Worm (Caenorhabditis elegans): Measurements from ENCODE around the gene ubc-7.

The ubc-7 gene

DNA sequence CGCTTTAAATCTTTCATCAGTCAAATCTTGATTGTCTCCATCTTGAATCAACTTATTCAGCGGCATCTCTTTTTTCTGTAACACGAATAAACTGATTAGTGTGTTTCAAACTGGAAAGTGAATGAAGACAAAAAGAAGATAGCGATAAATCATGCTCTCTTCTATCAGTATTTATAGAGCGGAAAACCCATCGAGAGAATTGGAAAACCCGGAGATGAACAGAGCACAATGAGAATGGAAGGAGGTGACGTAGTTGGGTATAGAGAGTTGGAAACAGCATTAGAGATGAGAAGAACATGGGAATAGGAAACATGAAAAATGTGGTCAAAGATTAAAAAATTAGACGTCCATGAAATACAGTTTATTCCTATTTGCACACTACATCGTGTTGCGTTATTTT is 38.8 kb downstream of the ubc-7 start, which contains the start of gene acox-1.5 (continued):
- no peak for TF ChIP-seq set-16 (GFP tag; IDR thresholded peaks at IDR 0.05)
- TF ChIP-seq dmd-8 (GFP tag; IDR thresholded peaks at IDR 0.05), result no peak
- no peak for TF ChIP-seq T20F7.1 (GFP tag; optimal IDR thresholded peaks at IDR 0.05)
- TF ChIP-seq daf-12 (tag; optimal IDR thresholded peaks at IDR 0.05), result no peak
- TF ChIP-seq ctbp-1 (GFP tag; IDR thresholded peaks at IDR 0.05), result no peak
- peak in 1 of 2 experiments; percentile 16 for TF ChIP-seq unc-62 (GFP tag; optimal IDR thresholded peaks at IDR 0.05 in 1 of 2)
- no peak for TF ChIP-seq unc-62 (tag; optimal IDR thresholded peaks at IDR 0.05)
- TF ChIP-seq nhr-77 (tag; optimal IDR thresholded peaks at IDR 0.05), result peak; percentile 56

DNA sequence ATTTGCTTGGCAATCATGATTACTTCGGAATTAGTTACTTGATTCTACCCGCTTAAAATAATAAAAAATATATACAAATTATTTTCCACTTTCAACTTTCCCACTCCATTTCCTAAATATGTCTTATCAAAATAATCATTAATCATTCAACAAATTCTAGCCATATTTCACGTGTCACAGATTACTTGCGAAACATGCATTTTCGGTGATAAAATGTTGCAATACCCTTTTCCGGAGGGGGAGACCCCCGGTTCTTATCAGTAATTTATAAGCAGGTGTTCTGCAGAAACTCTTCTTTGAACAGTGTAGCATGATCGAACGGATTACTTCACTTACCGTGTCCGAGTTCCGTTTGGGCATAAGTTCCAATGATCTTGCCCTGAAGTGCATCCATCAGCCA is 40.8 kb downstream of the ubc-7 start:
- TF ChIP-seq madf-9 (GFP tag; conservative IDR thresholded peaks at IDR 0.05), result no peak
- TF ChIP-seq lin-1 (GFP tag; IDR thresholded peaks at IDR 0.05), result peak; percentile 83; the same call in 1 of the 2 replicates
- no peak for TF ChIP-seq daf-16 (GFP tag; optimal IDR thresholded peaks at IDR 0.05)
- TF ChIP-seq daf-16 (tag; optimal IDR thresholded peaks at IDR 0.05), result peak; percentile 46
- TF ChIP-seq dve-1 (tag; optimal IDR thresholded peaks at IDR 0.05; ENCODE audit: insufficient read depth), result peak; percentile 34
- TF ChIP-seq tra-1 (GFP tag; IDR thresholded peaks at IDR 0.05), result peak; percentile 59
- no peak for TF ChIP-seq nhr-76 (tag; optimal IDR thresholded peaks at IDR 0.05)
- TF ChIP-seq pqm-1 (tag; optimal IDR thresholded peaks at IDR 0.05), result peak; percentile 71
- peak; percentile 90 for TF ChIP-seq dmd-6 (GFP tag; IDR thresholded peaks at IDR 0.05)
- no peak for TF ChIP-seq ZK337.2 (GFP tag; IDR thresholded peaks at IDR 0.05)
- peak; percentile 64 for TF ChIP-seq nhr-77 (tag; optimal IDR thresholded peaks at IDR 0.05)
- TF ChIP-seq lim-7 (GFP tag; IDR thresholded peaks at IDR 0.05), result no peak
- peak; percentile 66 for TF ChIP-seq hlh-11 (tag; optimal IDR thresholded peaks at IDR 0.05)
- TF ChIP-seq nhr-28 (tag; optimal IDR thresholded peaks at IDR 0.05), result peak; percentile 79
- peak in 1 of 2 experiments; percentile 61 for TF ChIP-seq mdl-1 (tag; optimal IDR thresholded peaks at IDR 0.05)
- TF ChIP-seq gei-8 (GFP tag; optimal IDR thresholded peaks at IDR 0.05), result no peak

DNA sequence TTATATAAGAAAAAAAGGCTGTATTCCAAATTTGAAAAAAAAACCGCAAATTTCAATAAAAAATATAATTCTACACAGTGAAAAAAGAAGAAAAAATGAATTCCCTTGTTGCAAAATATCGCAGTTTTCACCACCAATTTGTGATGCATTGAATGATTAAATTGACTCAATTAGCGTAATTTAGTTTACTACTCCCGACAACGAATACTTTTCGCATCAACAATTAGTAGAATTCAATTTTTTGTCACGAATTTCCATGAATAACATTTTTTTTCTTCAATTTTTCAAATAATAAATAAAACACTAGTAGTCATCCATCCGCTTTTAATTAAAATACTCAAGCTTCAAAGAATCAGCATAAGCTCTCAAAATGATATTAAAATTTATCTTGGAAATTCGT is 45.7 kb downstream of the ubc-7 start:
- TF ChIP-seq lsy-2 (tag; optimal IDR thresholded peaks at IDR 0.05) (peak in 1 of 2 experiments; percentile 21), php-3 (GFP tag; IDR thresholded peaks at IDR 0.05) (no peak), fkh-10 (GFP tag; optimal IDR thresholded peaks at IDR 0.05) (peak; percentile 16), ces-1 (GFP tag; optimal IDR thresholded peaks at IDR 0.05) (peak; percentile 46)

DNA sequence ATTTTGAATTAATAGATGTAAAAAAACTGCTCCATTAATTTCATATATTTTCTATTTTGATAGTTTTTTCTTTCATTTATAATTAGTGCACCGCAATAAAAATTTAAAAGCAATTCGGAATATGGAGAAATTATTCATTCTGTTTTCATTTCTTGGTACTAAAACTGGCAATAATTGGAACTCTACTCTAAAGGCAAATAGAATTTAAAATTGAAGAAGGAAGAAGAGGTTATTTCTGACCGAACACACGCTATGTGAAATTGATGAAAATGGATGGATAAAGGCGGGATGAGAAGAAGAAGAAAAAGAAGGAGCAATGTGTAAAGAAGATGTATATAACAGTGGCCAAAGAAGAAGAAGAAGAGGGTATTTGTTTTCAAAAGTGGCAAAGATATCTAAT is 47.7 kb downstream of the ubc-7 start:
- TF ChIP-seq nhr-25 (tag; optimal IDR thresholded peaks at IDR 0.05; ENCODE audit: borderline replicate concordance, insufficient read depth) (no peak), saeg-2 (GFP tag; IDR thresholded peaks at IDR 0.05) (no peak), egl-27 (tag; optimal IDR thresholded peaks at IDR 0.05) (no peak), hlh-30 (tag; optimal IDR thresholded peaks at IDR 0.05; ENCODE audit: insufficient read depth) (no peak), F10B5.3 (tag; optimal IDR thresholded peaks at IDR 0.05) (no peak), lin-39 (tag; optimal IDR thresholded peaks at IDR 0.05) (no peak), nhr-77 (tag; optimal IDR thresholded peaks at IDR 0.05) (no peak), nhr-237 (tag; optimal IDR thresholded peaks at IDR 0.05) (no peak), nhr-11 (tag; optimal IDR thresholded peaks at IDR 0.05) (no peak), set-16 (GFP tag; IDR thresholded peaks at IDR 0.05) (no peak), Y48G9A.11 (GFP tag; IDR thresholded peaks at IDR 0.05) (no peak), ceh-32 (tag; optimal IDR thresholded peaks at IDR 0.05; ENCODE audit: poor library complexity) (no peak), ama-1 (optimal IDR thresholded peaks at IDR 0.05) (no peak)
